Worm (Caenorhabditis elegans) whole organism, late embryonic: ENCODE data around the gene vps-53.

Source experiments
- ama-1 ChIP-seq: fragments of 150-350 bp; optimal IDR thresholded peaks from 2 replicates; lab custom pipeline; 2014
- ceh-48 ChIP-seq: sonication (generic microtip); optimal IDR thresholded peaks from 2 replicates; lab custom pipeline; 2016; ENCODE audit warnings: missing genetic modification characterization, inconsistent platforms, missing compliant biosample characterization
- dve-1 ChIP-seq: sonication (generic microtip); optimal IDR thresholded peaks from 2 replicates; lab custom pipeline; 2017; ENCODE audit warnings: antibody characterized with exemption, mild to moderate bottlenecking, missing genetic modification characterization, missing compliant biosample characterization
- ets-4 ChIP-seq: sonication (generic microtip); optimal IDR thresholded peaks from 2 replicates; lab custom pipeline; 2016; ENCODE audit warnings: missing genetic modification characterization, missing compliant biosample characterization
- nhr-11 ChIP-seq: fragments of 150-350 bp; optimal IDR thresholded peaks from 2 replicates; lab custom pipeline; 2014; ENCODE audit warnings: missing biosample characterization, missing genetic modification characterization
- pha-4 ChIP-seq: fragments of 150-350 bp; optimal IDR thresholded peaks from 2 replicates; lab custom pipeline; 2018; ENCODE audit warnings: missing biosample characterization, missing genetic modification reagents, missing genetic modification characterization
- pqm-1 ChIP-seq: sonication (generic microtip); optimal IDR thresholded peaks from 2 replicates; lab custom pipeline; 2016; ENCODE audit warnings: missing genetic modification characterization, missing compliant biosample characterization
- unc-55 ChIP-seq: sonication (generic microtip); optimal IDR thresholded peaks from 2 replicates; lab custom pipeline; 2017; ENCODE audit warnings: missing biosample characterization, missing genetic modification reagents, missing genetic modification characterization
- unc-86 ChIP-seq: sonication (generic microtip); optimal IDR thresholded peaks from 2 replicates; lab custom pipeline; 2016; ENCODE audit warnings: missing genetic modification characterization, missing compliant biosample characterization

ce11 chrIII:9776323-9776722 is 19.0 kb upstream of the vps-53 start, which contains the start of gene usp-46:
- TF ChIP-seq pha-4 (tag; lab: Kevin White, UChicago) (no peak), ceh-48 (tag; lab: Kevin White, UChicago) (no peak), ets-4 (no peak), ama-1 (lab: Kevin White, UChicago) (no peak), pqm-1 (no peak), nhr-11 (tag; lab: Kevin White, UChicago) (no peak), unc-86 (tag; lab: Kevin White, UChicago) (no peak), dve-1 (tag; lab: Kevin White, UChicago) (no peak), unc-55 (no peak)
